Fruit fly (Drosophila melanogaster) whole organism, embryonic: ENCODE measurements around the gene CG5902.

Experiments
- Atf3 ChIP-seq: fragments of 200-800 bp; sonication (Bioruptor generic); optimal IDR thresholded peaks from 3 replicates; lab custom pipeline; 2016; ENCODE audit warnings: missing biosample characterization, missing genetic modification characterization
- BtbVII ChIP-seq: fragments of 200-800 bp; sonication (Bioruptor generic); optimal IDR thresholded peaks from 3 replicates; lab custom pipeline; 2017; ENCODE audit warnings: missing biosample characterization, mild to moderate bottlenecking, missing genetic modification characterization
- CG1024 ChIP-seq: fragments of 200-800 bp; sonication (Bioruptor generic); IDR thresholded peaks from 2 replicates; pipeline ENCODE4 v1.3.6; 2022; ENCODE audit warnings: missing biosample characterization, missing genetic modification characterization
- CG10267 ChIP-seq: fragments of 200-800 bp; sonication (Bioruptor generic); optimal IDR thresholded peaks from 2 replicates; lab custom pipeline; 2018; ENCODE audit warnings: missing biosample characterization, mild to moderate bottlenecking, missing genetic modification characterization, moderate library complexity
- CG12071 ChIP-seq: fragments of 200-800 bp; sonication (Bioruptor generic); optimal IDR thresholded peaks from 3 replicates; lab custom pipeline; 2018; ENCODE audit warnings: missing biosample characterization, mild to moderate bottlenecking, missing genetic modification characterization
- CG13287 ChIP-seq: fragments of 200-800 bp; sonication (Bioruptor generic); IDR thresholded peaks from 2 replicates; pipeline ENCODE4 v1.3.6; 2022; ENCODE audit warnings: missing biosample characterization, missing genetic modification characterization; ENCODE audit not compliant: partially characterized antibody
- CG15011 ChIP-seq: fragments of 200-800 bp; sonication (Bioruptor generic); optimal IDR thresholded peaks from 3 replicates; lab custom pipeline; 2018; ENCODE audit warnings: missing biosample characterization, mild to moderate bottlenecking, missing genetic modification characterization
- CG16863 ChIP-seq: fragments of 200-800 bp; sonication (Bioruptor generic); optimal IDR thresholded peaks from 3 replicates; lab custom pipeline; 2016; ENCODE audit warnings: missing biosample characterization, missing genetic modification characterization
- CG17385 ChIP-seq: fragments of 200-800 bp; sonication (Bioruptor generic); optimal IDR thresholded peaks from 3 replicates; lab custom pipeline; 2018; ENCODE audit warnings: missing biosample characterization, mild to moderate bottlenecking, missing genetic modification characterization
- CG17802 ChIP-seq: fragments of 200-800 bp; sonication (Bioruptor generic); optimal IDR thresholded peaks from 2 replicates; lab custom pipeline; 2018; ENCODE audit warnings: missing biosample characterization, mild to moderate bottlenecking, missing genetic modification characterization, moderate library complexity
- CG2889 ChIP-seq: fragments of 200-800 bp; sonication (Bioruptor generic); IDR thresholded peaks from 3 replicates; pipeline ENCODE4 v1.3.6; 2022; ENCODE audit warnings: missing biosample characterization, missing genetic modification characterization
- CG30020 ChIP-seq: fragments of 200-800 bp; optimal IDR thresholded peaks from 2 replicates; lab custom pipeline; 2019; ENCODE audit warnings: missing biosample characterization, mild to moderate bottlenecking, missing genetic modification characterization, moderate library complexity
- CG31365 ChIP-seq: fragments of 200-800 bp; sonication (Bioruptor generic); optimal IDR thresholded peaks from 2 replicates; lab custom pipeline; 2018; ENCODE audit warnings: missing biosample characterization, mild to moderate bottlenecking, missing genetic modification characterization
- CG31388 ChIP-seq: fragments of 200-800 bp; sonication (Bioruptor generic); optimal IDR thresholded peaks from 2 replicates; lab custom pipeline; 2016; ENCODE audit warnings: missing biosample characterization, missing genetic modification characterization
- CG3163 ChIP-seq: fragments of 200-800 bp; sonication (Bioruptor generic); optimal IDR thresholded peaks from 3 replicates; lab custom pipeline; 2016; ENCODE audit warnings: missing biosample characterization, missing genetic modification characterization
- CG34422 ChIP-seq: fragments of 200-800 bp; sonication (Bioruptor generic); IDR thresholded peaks from 3 replicates; pipeline ENCODE4 v1.3.6; 2022; ENCODE audit warnings: missing biosample characterization, missing genetic modification characterization
- CG42726 ChIP-seq: fragments of 200-800 bp; sonication (Bioruptor generic); IDR thresholded peaks from 2 replicates; pipeline ENCODE4 v1.3.6; 2022; ENCODE audit warnings: missing biosample characterization, missing genetic modification characterization; ENCODE audit not compliant: partially characterized antibody
- CG4282 ChIP-seq: fragments of 200-800 bp; sonication (Bioruptor generic); optimal IDR thresholded peaks from 2 replicates; lab custom pipeline; 2016; ENCODE audit warnings: missing biosample characterization, missing genetic modification characterization
- CG43689 ChIP-seq: fragments of 200-800 bp; sonication (Bioruptor generic); IDR thresholded peaks from 2 replicates; pipeline ENCODE4 v1.3.6; 2022; ENCODE audit warnings: missing biosample characterization, missing genetic modification characterization
- CG4854 ChIP-seq: fragments of 200-800 bp; sonication (Bioruptor generic); optimal IDR thresholded peaks from 2 replicates; lab custom pipeline; 2016; ENCODE audit warnings: missing biosample characterization, missing genetic modification characterization, inconsistent platforms
- CG7271 ChIP-seq: fragments of 200-800 bp; sonication (Bioruptor generic); optimal IDR thresholded peaks from 2 replicates; lab custom pipeline; 2018; ENCODE audit warnings: missing biosample characterization, mild to moderate bottlenecking, missing genetic modification characterization, moderate library complexity
- CG7987 ChIP-seq: fragments of 200-800 bp; sonication (Bioruptor generic); optimal IDR thresholded peaks from 2 replicates; lab custom pipeline; 2018; ENCODE audit warnings: missing biosample characterization, mild to moderate bottlenecking, missing genetic modification characterization, moderate library complexity
- D19B ChIP-seq: fragments of 200-800 bp; sonication (Bioruptor generic); optimal IDR thresholded peaks from 2 replicates; lab custom pipeline; 2017; ENCODE audit warnings: missing biosample characterization, mild to moderate bottlenecking, missing genetic modification characterization
- Dref ChIP-seq: fragments of 200-800 bp; sonication (Bioruptor generic); IDR thresholded peaks from 2 replicates; pipeline ENCODE4 v1.3.6; 2022; ENCODE audit warnings: missing biosample characterization, missing genetic modification characterization
- E2f1 ChIP-seq: fragments of 200-800 bp; sonication (Bioruptor generic); IDR thresholded peaks from 2 replicates; pipeline ENCODE4 v1.3.6; 2022; ENCODE audit warnings: missing biosample characterization, missing genetic modification characterization
- GATAe ChIP-seq: fragments of 200-800 bp; sonication (Bioruptor generic); conservative IDR thresholded peaks from 2 replicates; pipeline ENCODE4 v1.3.6; 2022; ENCODE audit warnings: missing biosample characterization, missing genetic modification characterization
- HLH4C ChIP-seq: fragments of 200-800 bp; sonication (Bioruptor generic); IDR thresholded peaks from 3 replicates; pipeline ENCODE4 v1.3.6; 2022; ENCODE audit warnings: missing biosample characterization, missing genetic modification characterization; ENCODE audit not compliant: partially characterized antibody
- HLHmδ ChIP-seq: fragments of 200-800 bp; sonication (Bioruptor generic); optimal IDR thresholded peaks from 2 replicates; lab custom pipeline; 2018; ENCODE audit warnings: missing biosample characterization, mild to moderate bottlenecking, missing genetic modification characterization, moderate library complexity
- HmgZ ChIP-seq: fragments of 200-800 bp; sonication (Bioruptor generic); optimal IDR thresholded peaks from 2 replicates; lab custom pipeline; 2018; ENCODE audit warnings: missing biosample characterization, mild to moderate bottlenecking, missing genetic modification characterization
- Hmr ChIP-seq: fragments of 200-800 bp; sonication (Bioruptor generic); optimal IDR thresholded peaks from 3 replicates; lab custom pipeline; 2017; ENCODE audit warnings: mild to moderate bottlenecking, missing biosample characterization, missing genetic modification reagents, missing genetic modification characterization
- Hr39 ChIP-seq: fragments of >200 bp; optimal IDR thresholded peaks from 2 replicates; lab custom pipeline; 2017
- Hr51 ChIP-seq, 2 experiments: fragments of 200-800 bp; sonication (Bioruptor generic); optimal IDR thresholded peaks; 2 replicates in 1 of 2; 3 replicates in 1 of 2; lab custom pipeline; 2016 to 2018; ENCODE audit warnings: missing biosample characterization in 2 of 2, missing genetic modification characterization in 2 of 2, mild to moderate bottlenecking in 1 of 2, moderate library complexity in 1 of 2
- Myb ChIP-seq: fragments of 200-800 bp; sonication (Bioruptor generic); optimal IDR thresholded peaks from 2 replicates; lab custom pipeline; 2016; ENCODE audit warnings: missing biosample characterization, missing genetic modification characterization
- Nf-YA ChIP-seq: fragments of 200-800 bp; sonication (Bioruptor generic); IDR thresholded peaks from 2 replicates; pipeline ENCODE4 v1.3.6; 2022; ENCODE audit warnings: missing biosample characterization, missing genetic modification characterization
- NfI ChIP-seq: fragments of 200-800 bp; sonication (Bioruptor generic); optimal IDR thresholded peaks from 3 replicates; lab custom pipeline; 2018; ENCODE audit warnings: missing biosample characterization, mild to moderate bottlenecking, missing genetic modification characterization, moderate library complexity
- Sox100B ChIP-seq: fragments of 200-800 bp; sonication (Bioruptor generic); optimal IDR thresholded peaks from 3 replicates; lab custom pipeline; 2018; ENCODE audit warnings: missing biosample characterization, mild to moderate bottlenecking, missing genetic modification characterization
- cas ChIP-seq: fragments of 200-800 bp; sonication (Bioruptor generic); IDR thresholded peaks from 2 replicates; pipeline ENCODE4 v1.3.6; 2022; ENCODE audit warnings: missing biosample characterization, missing genetic modification characterization
- gcm ChIP-seq: fragments of 200-800 bp; sonication (Bioruptor generic); optimal IDR thresholded peaks from 2 replicates; lab custom pipeline; 2019; ENCODE audit warnings: missing biosample characterization, mild to moderate bottlenecking, missing genetic modification characterization, moderate library complexity
- gro ChIP-seq: fragments of 200-800 bp; sonication (Bioruptor generic); optimal IDR thresholded peaks from 2 replicates; lab custom pipeline; 2016; ENCODE audit warnings: missing biosample characterization, missing genetic modification characterization
- jing ChIP-seq: fragments of 200-800 bp; sonication (Bioruptor generic); optimal IDR thresholded peaks from 2 replicates; lab custom pipeline; 2018; ENCODE audit warnings: missing biosample characterization, mild to moderate bottlenecking, missing genetic modification characterization
- jumu ChIP-seq: fragments of 200-800 bp; sonication (Bioruptor generic); optimal IDR thresholded peaks from 3 replicates; lab custom pipeline; 2016; ENCODE audit warnings: missing biosample characterization, missing genetic modification characterization
- kay ChIP-seq: fragments of 200-800 bp; sonication (Bioruptor generic); optimal IDR thresholded peaks from 2 replicates; lab custom pipeline; 2016; ENCODE audit warnings: missing biosample characterization, missing genetic modification characterization
- knrl ChIP-seq: fragments of 200-800 bp; sonication (Bioruptor generic); IDR thresholded peaks from 3 replicates; pipeline ENCODE4 v1.3.6; 2022; ENCODE audit warnings: missing biosample characterization, missing genetic modification characterization; ENCODE audit not compliant: partially characterized antibody
- lov ChIP-seq, 2 experiments: fragments of 200-800 bp in 1 of 2; fragments of >200 bp in 1 of 2; sonication (Bioruptor generic) in 1 of 2; IDR thresholded peaks in 1 of 2; optimal IDR thresholded peaks in 1 of 2; 2 replicates in 1 of 2; 3 replicates in 1 of 2; pipeline versions ENCODE4 v1.3.6 to Lab custom; 2017 to 2022; ENCODE audit warnings: missing biosample characterization in 1 of 2, missing genetic modification characterization in 1 of 2
- otp ChIP-seq: fragments of 200-800 bp; sonication (Bioruptor generic); IDR thresholded peaks from 3 replicates; pipeline ENCODE4, ENCODE4 v1.3.6; 2022; ENCODE audit warnings: missing biosample characterization, missing genetic modification characterization
- pita ChIP-seq: fragments of 200-800 bp; sonication (Bioruptor generic); optimal IDR thresholded peaks from 2 replicates; lab custom pipeline; 2017; ENCODE audit warnings: missing biosample characterization, mild to moderate bottlenecking, missing genetic modification characterization
- rib ChIP-seq: fragments of 200-800 bp; sonication (Bioruptor generic); IDR thresholded peaks from 2 replicates; pipeline ENCODE4 v1.3.6; 2022; ENCODE audit warnings: missing biosample characterization, missing genetic modification characterization
- schlank ChIP-seq: fragments of 200-800 bp; sonication (Bioruptor generic); optimal IDR thresholded peaks from 2 replicates; lab custom pipeline; 2018; ENCODE audit warnings: missing biosample characterization, mild to moderate bottlenecking, missing genetic modification characterization
- sima ChIP-seq: fragments of 200-800 bp; sonication (Bioruptor generic); optimal IDR thresholded peaks from 2 replicates; lab custom pipeline; 2016; ENCODE audit warnings: missing biosample characterization, missing genetic modification characterization
- sisA ChIP-seq: fragments of 200-800 bp; sonication (Bioruptor generic); IDR thresholded peaks from 2 replicates; pipeline ENCODE4 v1.3.6; 2022; ENCODE audit warnings: missing biosample characterization, missing genetic modification characterization
- slbo ChIP-seq: fragments of 200-800 bp; sonication (Bioruptor generic); IDR thresholded peaks from 2 replicates; pipeline ENCODE4 v1.3.6; 2022; ENCODE audit warnings: missing biosample characterization, missing genetic modification characterization

CG5902 gene

DNA sequence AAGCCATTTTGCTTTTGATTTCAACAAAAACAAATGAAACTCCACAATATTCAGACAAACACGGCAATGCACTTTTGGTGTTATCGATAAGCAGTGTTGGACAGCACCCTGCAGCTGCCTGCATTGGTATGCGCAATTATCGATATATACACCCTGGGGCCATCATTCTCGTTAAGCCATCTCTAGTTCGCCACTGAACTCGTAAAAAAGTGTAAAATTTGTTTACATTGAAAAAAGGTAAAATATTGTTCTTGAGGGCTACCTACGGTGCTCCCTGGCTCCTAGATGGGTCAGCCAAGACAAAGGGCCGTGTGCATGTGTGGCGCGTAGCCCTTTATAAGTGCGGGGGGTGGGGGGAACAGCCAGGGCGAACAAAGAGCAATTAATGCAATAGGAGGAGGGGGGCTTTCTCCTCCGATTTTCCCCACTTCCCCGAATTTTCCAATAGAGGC is at the start of gene CG5902, which contains the start of gene CG13603 (continued):
- no peak for TF ChIP-seq Hmr (GFP tag; lab: Kevin White, UChicago)
- TF ChIP-seq CG42726 (GFP tag; lab: Robert Waterston, UW) = peak; percentile 72; the same call in 1 of the 2 replicates
- peak; percentile 60 for TF ChIP-seq CG4282 (GFP tag; lab: Kevin White, UChicago)
- TF ChIP-seq BtbVII (GFP tag; lab: Kevin White, UChicago) = peak; percentile 6
- TF ChIP-seq Hr51 (GFP tag; optimal IDR thresholded peaks at IDR 0.05; lab: Kevin White, UChicago) = peak in 1 of 2 experiments; percentile 50
- TF ChIP-seq CG7987 (GFP tag; lab: Kevin White, UChicago) = peak; percentile 34
- peak; percentile 59; the same call in 1 of the 2 replicates for TF ChIP-seq slbo (GFP tag; lab: Robert Waterston, UW)
- no peak for TF ChIP-seq Atf3 (GFP tag; lab: Kevin White, UChicago)
- peak; percentile 41 for TF ChIP-seq CG16863 (GFP tag; lab: Kevin White, UChicago)
- TF ChIP-seq Nf-YA (GFP tag; lab: Robert Waterston, UW) = no peak
- no peak for TF ChIP-seq lov (optimal IDR thresholded peaks at IDR 0.05; lab: Kevin White, UChicago)
- TF ChIP-seq lov (GFP tag; IDR thresholded peaks at IDR 0.05; lab: Robert Waterston, UW) = no peak
- peak; percentile 44 for TF ChIP-seq CG4854 (GFP tag; lab: Kevin White, UChicago)
- no peak for TF ChIP-seq jing
- no peak for TF ChIP-seq CG12071 (GFP tag; lab: Kevin White, UChicago)
- TF ChIP-seq pita (GFP tag; lab: Kevin White, UChicago) = no peak
- peak; percentile 12 for TF ChIP-seq kay (GFP tag; lab: Kevin White, UChicago)
- TF ChIP-seq Dref (GFP tag; lab: Robert Waterston, UW) = peak; percentile 93
- no peak for TF ChIP-seq schlank
- no peak for TF ChIP-seq CG43689 (GFP tag; lab: Robert Waterston, UW)
- TF ChIP-seq NfI (GFP tag; lab: Kevin White, UChicago) = no peak
- peak; percentile 82 for TF ChIP-seq knrl (GFP tag; lab: Robert Waterston, UW)
- no peak for TF ChIP-seq CG7271 (tag; lab: Kevin White, UChicago)
- TF ChIP-seq CG17802 (tag; lab: Kevin White, UChicago) = no peak
- no peak for TF ChIP-seq cas (GFP tag; lab: Robert Waterston, UW)
- TF ChIP-seq sisA (GFP tag; lab: Robert Waterston, UW) = no peak
- no peak for TF ChIP-seq Sox100B
- TF ChIP-seq HmgZ (tag; lab: Kevin White, UChicago) = peak; percentile 70
- peak; percentile 85 for TF ChIP-seq CG13287 (GFP tag; lab: Robert Waterston, UW)
- TF ChIP-seq HLH4C (GFP tag; lab: Robert Waterston, UW) = peak; percentile 82
- no peak for TF ChIP-seq CG1024 (GFP tag; lab: Robert Waterston, UW)
- peak; percentile 40 for TF ChIP-seq CG30020
- no peak for TF ChIP-seq HLHmδ (GFP tag; lab: Kevin White, UChicago)
- no peak for TF ChIP-seq sima (GFP tag; lab: Kevin White, UChicago)
- peak; percentile 60 for TF ChIP-seq jumu (GFP tag; lab: Kevin White, UChicago)
- TF ChIP-seq CG34422 (GFP tag; lab: Robert Waterston, UW) = peak; percentile 61
- TF ChIP-seq gro (GFP tag; lab: Kevin White, UChicago) = peak; percentile 4
- TF ChIP-seq CG31388 (GFP tag; lab: Kevin White, UChicago) = no peak
- TF ChIP-seq CG15011 (GFP tag; lab: Kevin White, UChicago) = no peak
- peak; percentile 96 for TF ChIP-seq CG10267 (tag; lab: Kevin White, UChicago)
- no peak for TF ChIP-seq E2f1
- TF ChIP-seq CG31365 (tag; lab: Kevin White, UChicago) = no peak
- no peak for TF ChIP-seq CG2889 (GFP tag; lab: Robert Waterston, UW)
- peak; percentile 50; the same call in 1 of the 3 replicates for TF ChIP-seq otp (GFP tag; lab: Robert Waterston, UW)
- TF ChIP-seq Myb = peak; percentile 47
- TF ChIP-seq GATAe (GFP tag; lab: Robert Waterston, UW) = no peak
- TF ChIP-seq gcm (GFP tag; lab: Kevin White, UChicago) = peak; percentile 36
- peak; percentile 10 for TF ChIP-seq CG3163 (GFP tag; lab: Kevin White, UChicago)
- no peak for TF ChIP-seq Hr39 (lab: Kevin White, UChicago)
- no peak for TF ChIP-seq D19B
- no peak for TF ChIP-seq CG17385 (GFP tag; lab: Kevin White, UChicago)
- no peak for TF ChIP-seq rib (GFP tag; lab: Robert Waterston, UW)
